Fruit fly (Drosophila melanogaster) whole organism, wandering third instar larva: ENCODE measurements around the gene CG34051.

ENCODE experiments used
- Abd-B ChIP-seq: fragments of >200 bp; optimal IDR thresholded peaks from 2 replicates; lab custom pipeline; 2017; ENCODE audit warnings: missing biosample characterization, missing genetic modification characterization
- CG9705 ChIP-seq: fragments of 200-800 bp; sonication (Bioruptor generic); optimal IDR thresholded peaks from 2 replicates; lab custom pipeline; 2018; ENCODE audit warnings: missing biosample characterization, mild to moderate bottlenecking, missing genetic modification characterization
- CrebA ChIP-seq: fragments of 200-800 bp; sonication (Bioruptor generic); optimal IDR thresholded peaks from 2 replicates; lab custom pipeline; 2016; ENCODE audit warnings: missing biosample characterization, mild to moderate bottlenecking, missing genetic modification characterization, borderline replicate concordance
- GATAd ChIP-seq: sonication (Bioruptor generic); optimal IDR thresholded peaks from 2 replicates; lab custom pipeline; 2016; ENCODE audit warnings: missing biosample characterization, missing genetic modification characterization
- HLH106 ChIP-seq: fragments of 200-800 bp; optimal IDR thresholded peaks from 3 replicates; lab custom pipeline; 2019; ENCODE audit warnings: missing biosample characterization, mild to moderate bottlenecking, missing genetic modification characterization, moderate library complexity
- Hnf4 ChIP-seq: fragments of 200-800 bp; sonication (Bioruptor generic); optimal IDR thresholded peaks from 2 replicates; lab custom pipeline; 2016; ENCODE audit warnings: missing biosample characterization, mild to moderate bottlenecking, missing genetic modification characterization
- Mio ChIP-seq: sonication (Bioruptor generic); optimal IDR thresholded peaks from 2 replicates; lab custom pipeline; 2016; ENCODE audit warnings: missing biosample characterization, missing genetic modification characterization
- br ChIP-seq: fragments of 200-800 bp; sonication (Bioruptor generic); optimal IDR thresholded peaks from 2 replicates; lab custom pipeline; 2016; ENCODE audit warnings: missing biosample characterization, missing genetic modification characterization
- fru ChIP-seq: fragments of 200-800 bp; sonication (Bioruptor generic); optimal IDR thresholded peaks from 3 replicates; lab custom pipeline; 2016; ENCODE audit warnings: missing biosample characterization, mild to moderate bottlenecking, missing genetic modification characterization
- psq ChIP-seq: fragments of 200-800 bp; sonication (Bioruptor generic); optimal IDR thresholded peaks from 3 replicates; lab custom pipeline; 2017; ENCODE audit warnings: missing biosample characterization, mild to moderate bottlenecking, missing genetic modification characterization, moderate library complexity
- rgr ChIP-seq: fragments of 200-800 bp; sonication (Bioruptor generic); optimal IDR thresholded peaks from 3 replicates; lab custom pipeline; 2016; ENCODE audit warnings: missing biosample characterization, mild to moderate bottlenecking, missing genetic modification characterization

dm6 chr2L:19937804-19938461 lies 22.9 kb downstream of the CG34051 start:
- TF ChIP-seq fru (GFP tag; lab: Kevin White, UChicago) (no peak), HLH106 (no peak), psq (GFP tag; lab: Kevin White, UChicago) (no peak), CG9705 (no peak), rgr (GFP tag; lab: Kevin White, UChicago) (no peak), Hnf4 (GFP tag; lab: Kevin White, UChicago) (no peak), CrebA (GFP tag; lab: Kevin White, UChicago) (no peak), br (no peak), Abd-B (no peak), Mio (no peak), GATAd (GFP tag; lab: Kevin White, UChicago) (no peak)
